Worm (Caenorhabditis elegans) whole organism, midembryonic: ENCODE data around the gene F08D12.2.

Source experiments
- T22C8.4 ChIP-seq: fragments of 200-800 bp; sonication (Bioruptor generic); IDR thresholded peaks from 2 replicates; pipeline ENCODE4 v1.3.6; 2022; ENCODE audit warnings: missing genetic modification characterization, missing compliant biosample characterization
- cog-1 ChIP-seq: sonication (generic microtip); optimal IDR thresholded peaks from 2 replicates; lab custom pipeline; 2016; ENCODE audit warnings: missing genetic modification characterization, missing compliant biosample characterization
- flt-1 ChIP-seq: fragments of 200-800 bp; sonication (Bioruptor generic); IDR thresholded peaks from 2 replicates; pipeline ENCODE4 v1.3.6; 2022; ENCODE audit warnings: missing genetic modification characterization, missing compliant biosample characterization
- klf-2 ChIP-seq: fragments of 200-800 bp; sonication (Bioruptor generic); conservative IDR thresholded peaks from 2 replicates; pipeline ENCODE4 v1.3.6; 2022; ENCODE audit warnings: missing genetic modification reagents, missing genetic modification characterization, missing compliant biosample characterization
- med-1 ChIP-seq: sonication (generic microtip); optimal IDR thresholded peaks from 2 replicates; lab custom pipeline; 2017; ENCODE audit warnings: missing genetic modification characterization, mild to moderate bottlenecking, missing compliant biosample characterization, antibody characterized with exemption, missing genetic modification reagents; ENCODE audit not compliant: insufficient read depth
- ref-1 ChIP-seq: fragments of 200-800 bp; sonication (Bioruptor generic); conservative IDR thresholded peaks from 2 replicates; pipeline ENCODE4 v1.3.6; 2022; ENCODE audit warnings: missing genetic modification reagents, missing genetic modification characterization, missing compliant biosample characterization
- tab-1 ChIP-seq: fragments of 200-800 bp; sonication (Bioruptor generic); IDR thresholded peaks from 2 replicates; pipeline ENCODE4 v1.3.6; 2022; ENCODE audit warnings: missing genetic modification characterization, missing compliant biosample characterization
- ztf-23 ChIP-seq: fragments of 200-800 bp; sonication (Bioruptor generic); IDR thresholded peaks from 2 replicates; pipeline ENCODE4 v1.3.6; 2022; ENCODE audit warnings: missing genetic modification reagents, missing genetic modification characterization, missing compliant biosample characterization
- ztf-29 ChIP-seq: fragments of 200-800 bp; sonication (Bioruptor generic); IDR thresholded peaks from 2 replicates; pipeline ENCODE4 v1.3.6; 2022; ENCODE audit warnings: missing genetic modification reagents, missing genetic modification characterization, missing compliant biosample characterization

ce11 chrII:2807674-2808206 lies 26.3 kb downstream of the F08D12.2 start, which contains the start of gene K12H6.12:
- TF ChIP-seq flt-1 (GFP tag; lab: Robert Waterston, UW) (no peak), klf-2 (GFP tag; lab: Robert Waterston, UW) (no peak), T22C8.4 (GFP tag; lab: Robert Waterston, UW) (no peak), med-1 (no peak), ref-1 (GFP tag; lab: Robert Waterston, UW) (no peak), tab-1 (GFP tag; lab: Robert Waterston, UW) (no peak), ztf-23 (GFP tag; lab: Robert Waterston, UW) (no peak), ztf-29 (no peak), cog-1 (tag; lab: Kevin White, UChicago) (no peak)
